1 fruit fly cellular context compared by ENCODE assay signal in genomic region chrX:12575292-12575826, dm6.
TF ChIP-seq lines count a peak whose summit lies in the region.

No protein-coding gene starts in this region.

TF ChIP-seq in whole organism, embryonic, 481 proteins besides CTCF, POLR2A, EP300 and RAD21 (continued from another document):
- TF ChIP-seq sisA (GFP tag; IDR thresholded peaks at IDR 0.05; lab: Robert Waterston, UW), result no peak
- TF ChIP-seq Tbp (GFP tag; optimal IDR thresholded peaks at IDR 0.05; lab: Kevin White, UChicago), result no peak
- TF ChIP-seq Ets65A (GFP tag; lab: Kevin White, UChicago), result peak; percentile 84
- TF ChIP-seq phol (tag; optimal IDR thresholded peaks at IDR 0.05; lab: Kevin White, UChicago), result peak; percentile 9
- TF ChIP-seq inv (GFP tag; IDR thresholded peaks at IDR 0.05; lab: Robert Waterston, UW; ENCODE audit: partially characterized antibody), result no peak
- TF ChIP-seq CG9876 (GFP tag; optimal IDR thresholded peaks at IDR 0.05; lab: Kevin White, UChicago), result no peak
- TF ChIP-seq ro (GFP tag; IDR thresholded peaks at IDR 0.05; lab: Robert Waterston, UW), result no peak
- peak; percentile 21 for TF ChIP-seq CG1603 (tag; optimal IDR thresholded peaks at IDR 0.05; lab: Kevin White, UChicago)
- TF ChIP-seq Med (GFP tag; lab: Kevin White, UChicago), result peak; percentile 76
- TF ChIP-seq cwo (GFP tag; optimal IDR thresholded peaks at IDR 0.05; lab: Kevin White, UChicago), result no peak
- TF ChIP-seq CG4707 (GFP tag; optimal IDR thresholded peaks at IDR 0.05; lab: Kevin White, UChicago), result peak; percentile 55
- no peak for TF ChIP-seq chn (GFP tag; optimal IDR thresholded peaks at IDR 0.05; lab: Kevin White, UChicago)
- TF ChIP-seq sr (GFP tag; IDR thresholded peaks at IDR 0.05; lab: Robert Waterston, UW), result no peak
- no peak for TF ChIP-seq nerfin-2 (GFP tag; IDR thresholded peaks at IDR 0.05; lab: Robert Waterston, UW; ENCODE audit: partially characterized antibody)
- no peak for TF ChIP-seq grau (tag; optimal IDR thresholded peaks at IDR 0.05; lab: Kevin White, UChicago)
- no peak for TF ChIP-seq gsb (GFP tag; IDR thresholded peaks at IDR 0.05; lab: Robert Waterston, UW)
- no peak for TF ChIP-seq ara (GFP tag; IDR thresholded peaks at IDR 0.05; lab: Robert Waterston, UW)
- TF ChIP-seq NK7.1 (GFP tag; optimal IDR thresholded peaks at IDR 0.05; lab: Kevin White, UChicago), result no peak
- no peak for TF ChIP-seq CG10321 (GFP tag; IDR thresholded peaks at IDR 0.05; lab: Robert Waterston, UW)
- TF ChIP-seq sens (GFP tag; lab: Kevin White, UChicago), result peak; percentile 28
- TF ChIP-seq CG18476 (GFP tag; optimal IDR thresholded peaks at IDR 0.05; lab: Kevin White, UChicago), result no peak
- TF ChIP-seq Opbp (GFP tag; IDR thresholded peaks at IDR 0.05; lab: Robert Waterston, UW; ENCODE audit: partially characterized antibody), result no peak
- TF ChIP-seq CG14860 (GFP tag; IDR thresholded peaks at IDR 0.05; lab: Robert Waterston, UW; ENCODE audit: partially characterized antibody), result no peak
- TF ChIP-seq CG9797 (GFP tag; optimal IDR thresholded peaks at IDR 0.05; lab: Kevin White, UChicago), result no peak
- no peak for TF ChIP-seq Spps (tag; optimal IDR thresholded peaks at IDR 0.05; lab: Kevin White, UChicago)
- no peak for TF ChIP-seq Abd-B (GFP tag; optimal IDR thresholded peaks at IDR 0.05; lab: Kevin White, UChicago)
- no peak for TF ChIP-seq CG1529 (GFP tag; optimal IDR thresholded peaks at IDR 0.05; lab: Kevin White, UChicago)
- no peak for TF ChIP-seq prd (optimal IDR thresholded peaks at IDR 0.05; lab: Kevin White, UChicago)
- TF ChIP-seq prd (GFP tag; IDR thresholded peaks at IDR 0.05; lab: Robert Waterston, UW), result peak; percentile 28; the same call in 1 of the 3 replicates
